Worm (Caenorhabditis elegans): ENCODE data around the gene col-183.

col-183 gene

DNA sequence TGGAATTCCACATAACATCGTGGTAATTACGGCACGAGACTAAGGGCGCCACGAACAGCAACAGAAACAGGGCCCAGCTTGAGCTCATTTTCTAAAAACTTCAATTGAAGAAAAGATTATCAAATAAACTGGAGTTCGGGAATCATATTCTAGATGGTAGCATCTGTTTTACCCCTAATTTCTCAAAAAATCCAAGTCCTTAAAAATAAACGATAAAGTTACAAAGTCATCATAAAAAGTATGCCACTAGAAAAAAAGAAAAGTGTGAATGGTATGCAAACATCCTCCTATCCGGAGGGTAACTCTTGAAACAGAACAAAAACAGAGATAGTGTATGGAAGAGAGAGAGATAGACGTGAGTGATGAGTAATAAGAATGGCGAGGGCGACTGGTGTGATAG is 9.8 kb upstream of the col-183 start, which contains the start of gene efn-3:
Gene efn-3, minus strand, starts transcription at position 101 of the 400 bp plus-strand sequence.
- no peak for TF ChIP-seq zag-1 (tag; optimal IDR thresholded peaks at IDR 0.05)
- no peak for TF ChIP-seq unc-39 (tag; optimal IDR thresholded peaks at IDR 0.05)
- no peak for TF ChIP-seq ama-1 (optimal IDR thresholded peaks at IDR 0.05)
- no peak for TF ChIP-seq nhr-11 (tag; optimal IDR thresholded peaks at IDR 0.05)
- no peak for TF ChIP-seq ztf-1 (GFP tag; conservative IDR thresholded peaks at IDR 0.05)
- no peak for TF ChIP-seq elt-1 (tag; optimal IDR thresholded peaks at IDR 0.05)

DNA sequence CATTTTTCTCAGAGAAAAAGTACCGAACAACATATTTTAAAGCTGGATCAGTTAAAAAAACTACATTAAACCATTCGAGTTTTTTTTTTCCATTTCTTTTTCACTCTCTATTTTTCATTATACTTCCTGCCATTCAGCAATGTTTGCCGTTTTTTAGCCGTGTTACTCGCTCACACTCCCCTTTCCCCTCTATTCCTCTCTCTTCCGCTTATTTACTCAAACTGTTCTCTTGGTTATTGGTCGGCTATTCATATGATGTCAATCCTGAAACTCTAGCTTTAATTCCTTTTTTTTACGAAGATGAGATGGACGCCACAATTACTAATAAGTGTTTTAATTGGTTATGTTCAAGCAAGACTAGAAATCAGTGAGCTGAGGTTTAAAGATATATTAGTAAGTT is 4.3 kb upstream of the col-183 start, which contains the start of gene tre-4:
Gene tre-4, plus strand, starts transcription at position 301 of the 400 bp plus-strand sequence.
- TF ChIP-seq mbf-1 (tag; optimal IDR thresholded peaks at IDR 0.05) (no peak), unc-55 (GFP tag; optimal IDR thresholded peaks at IDR 0.05) (peak; percentile 39)

DNA sequence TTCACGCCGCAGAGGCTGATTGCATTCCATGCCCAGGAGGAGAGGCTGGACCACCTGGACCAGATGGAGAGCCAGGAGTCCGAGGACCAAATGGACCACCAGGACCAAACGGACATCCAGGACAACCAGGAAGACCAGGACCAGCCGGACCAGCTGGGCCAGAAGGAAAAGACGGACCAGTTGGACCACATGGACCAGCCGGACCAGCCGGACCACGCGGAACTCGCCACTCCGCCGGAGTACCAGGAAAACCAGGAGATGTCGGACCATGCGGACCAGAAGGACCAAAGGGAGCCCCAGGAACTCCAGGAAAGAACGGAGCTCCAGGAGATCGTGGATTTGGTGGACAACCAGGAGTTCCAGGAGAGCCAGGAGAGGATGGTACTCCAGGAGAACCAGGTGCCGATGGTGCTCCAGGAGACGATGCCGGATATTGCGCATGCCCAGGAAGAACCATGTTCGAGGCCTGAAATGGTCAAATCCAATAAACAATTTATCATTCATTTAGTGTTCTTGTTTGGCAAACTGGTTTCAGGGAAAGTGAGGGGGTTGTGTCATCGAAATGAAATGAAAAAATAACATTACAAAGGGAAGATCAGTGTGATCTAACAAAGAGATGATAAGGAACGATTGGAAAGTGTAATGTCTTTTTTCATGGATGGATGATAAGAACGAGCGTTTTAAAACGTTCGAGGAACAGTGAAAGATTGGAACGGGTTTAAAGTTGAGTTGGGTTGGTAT is 2.5 kb upstream of the col-183 start:
- TF ChIP-seq fos-1 (tag; optimal IDR thresholded peaks at IDR 0.05) (peak; percentile 0), sma-3 (GFP tag; optimal IDR thresholded peaks at IDR 0.05) (peak; percentile 23), nhr-25 (tag; optimal IDR thresholded peaks at IDR 0.05) (no peak)

DNA sequence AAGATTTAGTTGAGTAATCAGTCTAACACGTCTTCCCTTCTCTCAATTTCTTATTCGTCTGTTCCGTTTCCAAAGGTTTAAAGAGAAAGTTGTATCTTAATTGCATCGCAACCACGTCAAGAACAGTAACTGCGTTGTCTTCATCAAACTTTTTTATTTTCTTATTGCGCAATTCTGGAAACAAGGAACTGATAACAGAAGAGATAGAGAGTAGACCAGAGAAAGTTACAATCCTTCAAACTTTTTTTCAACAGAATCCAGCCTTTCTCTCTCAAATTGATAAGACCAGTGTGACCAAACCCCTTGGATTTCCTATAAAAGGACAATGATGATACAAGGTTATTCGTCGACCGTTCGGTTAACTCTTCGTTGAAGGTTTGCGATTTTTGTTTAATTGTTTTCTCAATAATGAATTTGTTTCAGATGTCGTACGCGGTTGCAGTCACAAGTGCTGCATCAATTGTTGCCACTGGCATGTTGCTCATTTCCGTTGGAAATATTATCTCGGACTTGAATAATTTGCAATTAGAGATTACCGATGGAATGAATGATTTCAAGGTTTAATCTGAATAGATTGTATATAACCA is 1.6 kb upstream of the col-183 start, which contains the start of gene col-184:
Gene col-184, plus strand, starts transcription at position 409 of the 587 bp plus-strand sequence.
- peak; percentile 65 for TF ChIP-seq sma-3 (GFP tag; optimal IDR thresholded peaks at IDR 0.05)
- TF ChIP-seq gmeb-1 (tag; optimal IDR thresholded peaks at IDR 0.05), result no peak
- no peak for TF ChIP-seq aly-2 (tag; optimal IDR thresholded peaks at IDR 0.05)
- peak; percentile 49 for TF ChIP-seq blmp-1 (tag; optimal IDR thresholded peaks at IDR 0.05; ENCODE audit: insufficient read depth)

DNA sequence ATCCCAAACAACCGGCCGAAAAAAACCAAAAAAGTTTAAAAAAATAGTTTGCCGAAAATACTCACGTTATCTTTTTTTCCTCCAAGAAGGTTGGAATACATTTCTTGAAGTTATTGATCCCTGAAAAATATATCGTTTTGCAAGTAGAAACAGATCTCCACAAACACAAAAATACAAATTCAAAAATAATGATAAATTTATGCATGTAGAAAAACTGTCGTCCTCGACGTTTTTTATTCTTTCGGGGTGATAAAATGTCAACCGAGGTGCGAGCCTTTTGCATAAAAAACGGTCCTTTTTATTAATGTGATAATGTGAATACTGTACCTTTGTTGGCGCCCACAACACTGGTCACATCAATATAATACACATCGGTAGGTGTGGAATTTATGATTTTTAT is 3.8 kb downstream of the col-183 start, which contains the start of gene F02D10.2:
Gene F02D10.2, minus strand, starts transcription at position 101 of the 400 bp plus-strand sequence.
- TF ChIP-seq F13H6.1 (tag; optimal IDR thresholded peaks at IDR 0.05), result no peak
- no peak for TF ChIP-seq lsy-2 (tag; optimal IDR thresholded peaks at IDR 0.05)
- TF ChIP-seq nhr-11 (tag; optimal IDR thresholded peaks at IDR 0.05), result no peak
- TF ChIP-seq lin-13 (GFP tag; optimal IDR thresholded peaks at IDR 0.05), result no peak
- TF ChIP-seq skn-1 (tag; optimal IDR thresholded peaks at IDR 0.05), result no peak
- TF ChIP-seq nhr-25 (tag; optimal IDR thresholded peaks at IDR 0.05), result no peak
- no peak for TF ChIP-seq dmd-4 (tag; optimal IDR thresholded peaks at IDR 0.05)
- TF ChIP-seq nhr-129 (tag; optimal IDR thresholded peaks at IDR 0.05), result no peak
- TF ChIP-seq crh-2 (tag; optimal IDR thresholded peaks at IDR 0.05), result no peak
- no peak for TF ChIP-seq unc-55 (GFP tag; optimal IDR thresholded peaks at IDR 0.05)
- no peak for TF ChIP-seq ama-1 (optimal IDR thresholded peaks at IDR 0.05)
- TF ChIP-seq Y55F3AM.14 (GFP tag; optimal IDR thresholded peaks at IDR 0.05), result no peak
- no peak for TF ChIP-seq R02D3.7 (tag; optimal IDR thresholded peaks at IDR 0.05)
- TF ChIP-seq blmp-1 (tag; optimal IDR thresholded peaks at IDR 0.05; ENCODE audit: insufficient read depth), result no peak
- TF ChIP-seq nhr-23 (tag; optimal IDR thresholded peaks at IDR 0.05), result no peak
- no peak for TF ChIP-seq ztf-4 (tag; optimal IDR thresholded peaks at IDR 0.05)
- TF ChIP-seq sma-9 (GFP tag; optimal IDR thresholded peaks at IDR 0.05), result no peak
- TF ChIP-seq sma-9 (tag; optimal IDR thresholded peaks at IDR 0.05), result no peak
- TF ChIP-seq ztf-11 (tag; optimal IDR thresholded peaks at IDR 0.05), result no peak
- TF ChIP-seq egl-27 (tag; optimal IDR thresholded peaks at IDR 0.05), result no peak

DNA sequence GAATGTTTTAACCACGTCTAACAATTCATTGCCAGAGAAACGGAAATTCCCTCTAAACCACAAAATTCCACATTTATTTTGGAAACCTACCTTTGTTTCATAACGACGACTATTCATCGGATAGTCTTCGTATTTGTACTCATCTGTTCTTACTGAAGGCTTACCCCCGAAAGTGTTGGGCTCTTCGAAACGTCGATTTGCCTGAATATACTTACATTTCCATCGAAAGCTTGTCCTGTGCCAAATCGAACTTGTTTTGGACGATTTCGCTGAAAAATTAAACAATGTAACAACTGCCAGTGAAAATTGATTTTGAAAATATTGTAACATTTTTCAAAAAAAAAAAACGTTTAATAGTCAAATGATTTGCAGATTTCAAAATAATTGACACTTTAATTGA is 5.0 kb downstream of the col-183 start, which contains the start of gene F02D10.3:
Gene F02D10.3, minus strand, starts transcription at position 101 of the 400 bp plus-strand sequence.
- TF ChIP-seq zag-1 (tag; optimal IDR thresholded peaks at IDR 0.05), result no peak
- TF ChIP-seq sma-3 (GFP tag; optimal IDR thresholded peaks at IDR 0.05), result no peak

DNA sequence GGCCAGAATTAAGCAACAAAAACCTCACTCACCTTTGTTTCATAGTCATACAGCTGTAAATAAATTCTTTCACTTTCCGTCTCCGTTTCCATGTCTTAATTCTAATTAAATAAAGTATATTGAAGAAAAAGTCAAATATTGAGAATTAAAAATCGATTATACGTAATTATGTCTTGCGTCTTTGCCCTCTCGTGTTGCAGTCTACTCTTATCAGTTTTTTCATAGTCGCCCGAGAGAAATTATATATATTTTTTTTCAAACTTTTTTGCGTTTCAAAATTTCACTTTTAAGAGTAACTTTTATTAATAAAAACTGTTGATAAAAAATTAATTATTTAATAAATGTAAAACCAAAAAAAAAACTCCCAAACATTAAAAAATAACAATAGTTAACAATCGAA is 11.1 kb downstream of the col-183 start, which contains the start of gene flr-1:
Gene flr-1, minus strand, starts transcription at position 101 of the 400 bp plus-strand sequence.
- TF ChIP-seq lin-13 (GFP tag; optimal IDR thresholded peaks at IDR 0.05) (no peak), unc-39 (tag; optimal IDR thresholded peaks at IDR 0.05) (no peak), F13H6.1 (tag; optimal IDR thresholded peaks at IDR 0.05) (no peak), nhr-25 (tag; optimal IDR thresholded peaks at IDR 0.05) (no peak), nhr-23 (tag; optimal IDR thresholded peaks at IDR 0.05) (no peak)

Data from whole organism, L2 larva.